Fruit fly (Drosophila melanogaster) whole organism, embryonic: Measurements from ENCODE around the gene Cpr12A.
A peak's percentile ranks its signal among the peaks of the same experiment; 100 is the strongest.

Experiments used
- Atf6 ChIP-seq: fragments of 200-800 bp; sonication (Bioruptor generic); IDR thresholded peaks from 2 replicates; pipeline ENCODE4 v1.3.6; 2022; ENCODE audit warnings: missing biosample characterization, missing genetic modification characterization
- CG10979 ChIP-seq: fragments of 200-800 bp; sonication (Bioruptor generic); optimal IDR thresholded peaks from 2 replicates; lab custom pipeline; 2018; ENCODE audit warnings: missing biosample characterization, mild to moderate bottlenecking, missing genetic modification characterization, moderate library complexity
- CG11456 ChIP-seq: fragments of 200-800 bp; sonication (Bioruptor generic); IDR thresholded peaks from 3 replicates; pipeline ENCODE4 v1.3.6; 2022; ENCODE audit warnings: missing biosample characterization, missing genetic modification characterization
- CG11504 ChIP-seq: fragments of 200-800 bp; sonication (Bioruptor generic); optimal IDR thresholded peaks from 3 replicates; lab custom pipeline; 2019; ENCODE audit warnings: missing biosample characterization, mild to moderate bottlenecking, missing genetic modification characterization, moderate library complexity
- CG13624 ChIP-seq: fragments of 200-800 bp; sonication (Bioruptor generic); optimal IDR thresholded peaks from 2 replicates; lab custom pipeline; 2016; ENCODE audit warnings: missing biosample characterization, missing genetic modification characterization
- CG14050 ChIP-seq: fragments of 200-800 bp; sonication (Bioruptor generic); IDR thresholded peaks from 3 replicates; pipeline ENCODE4 v1.3.6; 2022; ENCODE audit warnings: missing biosample characterization, missing genetic modification characterization
- CG14441 ChIP-seq: fragments of 200-800 bp; sonication (Bioruptor generic); IDR thresholded peaks from 2 replicates; pipeline ENCODE4 v1.3.6; 2022; ENCODE audit warnings: missing biosample characterization, missing genetic modification characterization
- CG14965 ChIP-seq: fragments of 200-800 bp; sonication (Bioruptor generic); optimal IDR thresholded peaks from 2 replicates; lab custom pipeline; 2016; ENCODE audit warnings: missing biosample characterization, missing genetic modification characterization, borderline replicate concordance
- CG2129 ChIP-seq: fragments of 200-800 bp; sonication (Bioruptor generic); IDR thresholded peaks from 2 replicates; pipeline ENCODE4 v1.3.6; 2022; ENCODE audit warnings: missing biosample characterization, missing genetic modification characterization; ENCODE audit not compliant: partially characterized antibody
- CG2712 ChIP-seq: fragments of 200-800 bp; optimal IDR thresholded peaks from 3 replicates; lab custom pipeline; 2019; ENCODE audit warnings: missing biosample characterization, mild to moderate bottlenecking, missing genetic modification characterization, moderate library complexity
- CG30403 ChIP-seq: fragments of 200-800 bp; sonication (Bioruptor generic); optimal IDR thresholded peaks from 3 replicates; lab custom pipeline; 2016; ENCODE audit warnings: missing biosample characterization, missing genetic modification characterization
- CG3163 ChIP-seq: fragments of 200-800 bp; sonication (Bioruptor generic); optimal IDR thresholded peaks from 3 replicates; lab custom pipeline; 2016; ENCODE audit warnings: missing biosample characterization, missing genetic modification characterization
- CG32772 ChIP-seq: fragments of 200-800 bp; sonication (Bioruptor generic); IDR thresholded peaks from 2 replicates; pipeline ENCODE4 v1.3.6; 2022; ENCODE audit warnings: missing biosample characterization, missing genetic modification characterization
- CG4282 ChIP-seq: fragments of 200-800 bp; sonication (Bioruptor generic); optimal IDR thresholded peaks from 2 replicates; lab custom pipeline; 2016; ENCODE audit warnings: missing biosample characterization, missing genetic modification characterization
- CG6854 ChIP-seq: fragments of 200-800 bp; sonication (Bioruptor generic); optimal IDR thresholded peaks from 3 replicates; lab custom pipeline; 2017; ENCODE audit warnings: missing biosample characterization, mild to moderate bottlenecking, missing genetic modification characterization
- CG9817 ChIP-seq: fragments of 200-800 bp; sonication (Bioruptor generic); optimal IDR thresholded peaks from 2 replicates; lab custom pipeline; 2018; ENCODE audit warnings: missing biosample characterization, mild to moderate bottlenecking, missing genetic modification characterization, moderate library complexity
- D19B ChIP-seq: fragments of 200-800 bp; sonication (Bioruptor generic); optimal IDR thresholded peaks from 2 replicates; lab custom pipeline; 2017; ENCODE audit warnings: missing biosample characterization, mild to moderate bottlenecking, missing genetic modification characterization
- Dip3 ChIP-seq: fragments of 200-800 bp; sonication (Bioruptor generic); optimal IDR thresholded peaks from 3 replicates; lab custom pipeline; 2016; ENCODE audit warnings: missing biosample characterization, missing genetic modification characterization
- Doc3 ChIP-seq: fragments of 200-800 bp; sonication (Bioruptor generic); IDR thresholded peaks from 3 replicates; pipeline ENCODE4 v1.3.6; 2022; ENCODE audit warnings: missing biosample characterization, missing genetic modification characterization; ENCODE audit not compliant: partially characterized antibody
- Drgx ChIP-seq: fragments of 200-800 bp; sonication (Bioruptor generic); IDR thresholded peaks from 2 replicates; pipeline ENCODE4 v1.3.6; 2022; ENCODE audit warnings: missing biosample characterization, missing genetic modification characterization
- E2f2 ChIP-seq: fragments of 200-800 bp; sonication (Bioruptor generic); IDR thresholded peaks from 2 replicates; pipeline ENCODE4 v1.3.6; 2022; ENCODE audit warnings: missing biosample characterization, missing genetic modification characterization
- Hmx ChIP-seq: fragments of 200-800 bp; sonication (Bioruptor generic); optimal IDR thresholded peaks from 2 replicates; lab custom pipeline; 2016; ENCODE audit warnings: missing biosample characterization, missing genetic modification characterization
- Meics ChIP-seq: fragments of 200-800 bp; sonication (Bioruptor generic); optimal IDR thresholded peaks from 2 replicates; lab custom pipeline; 2017; ENCODE audit warnings: missing biosample characterization, mild to moderate bottlenecking, missing genetic modification characterization
- Nf-YB ChIP-seq: fragments of 200-800 bp; sonication (Bioruptor generic); optimal IDR thresholded peaks from 3 replicates; lab custom pipeline; 2019; ENCODE audit warnings: missing biosample characterization, mild to moderate bottlenecking, missing genetic modification characterization, moderate library complexity
- PHDP ChIP-seq: fragments of 200-800 bp; sonication (Bioruptor generic); optimal IDR thresholded peaks from 3 replicates; lab custom pipeline; 2018; ENCODE audit warnings: missing biosample characterization, mild to moderate bottlenecking, missing genetic modification characterization, moderate library complexity
- Ptx1 ChIP-seq: fragments of 200-800 bp; sonication (Bioruptor generic); IDR thresholded peaks from 2 replicates; pipeline ENCODE4 v1.3.6; 2022; ENCODE audit warnings: missing biosample characterization, missing genetic modification characterization
- Sox102F ChIP-seq: fragments of 200-800 bp; sonication (Bioruptor generic); optimal IDR thresholded peaks from 2 replicates; lab custom pipeline; 2018; ENCODE audit warnings: missing biosample characterization, mild to moderate bottlenecking, missing genetic modification characterization, moderate library complexity
- Xbp1 ChIP-seq: fragments of 200-800 bp; sonication (Bioruptor generic); optimal IDR thresholded peaks from 3 replicates; lab custom pipeline; 2016; ENCODE audit warnings: missing biosample characterization, mild to moderate bottlenecking, missing genetic modification characterization
- dysf ChIP-seq: fragments of 200-800 bp; sonication (Bioruptor generic); IDR thresholded peaks from 3 replicates; pipeline ENCODE4 v1.3.6; 2022; ENCODE audit warnings: missing biosample characterization, missing genetic modification characterization
- esg ChIP-seq: fragments of 200-800 bp; sonication (Bioruptor generic); conservative IDR thresholded peaks from 2 replicates; pipeline ENCODE4 v1.3.6; 2022; ENCODE audit warnings: missing biosample characterization, missing genetic modification characterization
- ind ChIP-seq: fragments of 200-800 bp; sonication (Bioruptor generic); optimal IDR thresholded peaks from 3 replicates; lab custom pipeline; 2016; ENCODE audit warnings: missing biosample characterization, missing genetic modification characterization
- jumu ChIP-seq: fragments of 200-800 bp; sonication (Bioruptor generic); optimal IDR thresholded peaks from 3 replicates; lab custom pipeline; 2016; ENCODE audit warnings: missing biosample characterization, missing genetic modification characterization
- ken ChIP-seq: fragments of 200-800 bp; sonication (Bioruptor generic); IDR thresholded peaks from 3 replicates; pipeline ENCODE4 v1.3.6; 2022; ENCODE audit warnings: missing biosample characterization, missing genetic modification characterization
- mam ChIP-seq: fragments of 200-800 bp; sonication (Bioruptor generic); optimal IDR thresholded peaks from 3 replicates; lab custom pipeline; 2016; ENCODE audit warnings: missing biosample characterization, missing genetic modification characterization
- nmo ChIP-seq: fragments of 200-800 bp; sonication (Bioruptor generic); optimal IDR thresholded peaks from 2 replicates; lab custom pipeline; 2018; ENCODE audit warnings: missing biosample characterization, mild to moderate bottlenecking, missing genetic modification characterization, moderate library complexity
- onecut ChIP-seq: fragments of 200-800 bp; sonication (Bioruptor generic); IDR thresholded peaks from 2 replicates; pipeline ENCODE4 v1.3.6; 2022; ENCODE audit warnings: missing biosample characterization, missing genetic modification characterization
- prd ChIP-seq, 3 experiments: fragments of >200 bp in 2 of 3; fragments of 200-800 bp in 1 of 3; sonication (Bioruptor generic) in 1 of 3; optimal IDR thresholded peaks in 2 of 3; IDR thresholded peaks in 1 of 3; 2 replicates in 2 of 3; 3 replicates in 1 of 3; pipeline versions ENCODE4 v1.3.6 to Lab custom; 2017 to 2022; ENCODE audit warnings: missing biosample characterization in 1 of 3, missing genetic modification characterization in 1 of 3
- ranshi ChIP-seq: fragments of 200-800 bp; sonication (Bioruptor generic); IDR thresholded peaks from 2 replicates; pipeline ENCODE4 v1.3.6; 2022; ENCODE audit warnings: missing biosample characterization, missing genetic modification characterization
- slbo ChIP-seq: fragments of 200-800 bp; sonication (Bioruptor generic); IDR thresholded peaks from 2 replicates; pipeline ENCODE4 v1.3.6; 2022; ENCODE audit warnings: missing biosample characterization, missing genetic modification characterization
- sug ChIP-seq: fragments of 200-800 bp; optimal IDR thresholded peaks from 2 replicates; lab custom pipeline; 2019; ENCODE audit warnings: missing biosample characterization, mild to moderate bottlenecking, missing genetic modification characterization, moderate library complexity
- tgo ChIP-seq: fragments of 200-800 bp; sonication (Bioruptor generic); IDR thresholded peaks from 3 replicates; pipeline ENCODE4 v1.3.6; 2022; ENCODE audit warnings: missing biosample characterization, missing genetic modification characterization
- unpg ChIP-seq: fragments of 200-800 bp; sonication (Bioruptor generic); optimal IDR thresholded peaks from 3 replicates; lab custom pipeline; 2018; ENCODE audit warnings: missing biosample characterization, mild to moderate bottlenecking, missing genetic modification characterization, moderate library complexity

The Cpr12A gene

DNA sequence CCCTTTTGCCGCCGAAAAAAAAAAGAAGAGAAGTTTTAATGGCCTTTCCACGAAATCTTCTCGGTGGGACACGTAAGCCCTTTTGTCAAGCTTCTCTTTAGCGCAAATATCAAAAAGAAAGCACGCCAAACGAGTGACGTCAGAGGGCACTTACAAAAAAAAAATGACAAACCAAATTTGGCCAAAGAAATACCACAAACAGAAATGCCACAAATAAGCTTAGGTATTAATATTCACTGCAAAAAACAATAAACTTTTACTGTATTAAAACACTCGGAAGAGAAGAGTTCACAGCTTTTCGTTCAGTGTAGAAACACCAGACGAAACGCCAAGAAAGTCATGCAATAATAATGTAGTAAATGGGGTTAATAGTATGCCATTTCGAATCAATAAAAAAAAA lies 24.7 kb downstream of the Cpr12A start (continued):
- TF ChIP-seq Atf6 (GFP tag; lab: Robert Waterston, UW) (peak; percentile 35; the same call in 1 of the 2 replicates), tgo (GFP tag; lab: Robert Waterston, UW) (peak; percentile 48), CG13624 (GFP tag; lab: Kevin White, UChicago) (peak; percentile 6), unpg (GFP tag; lab: Kevin White, UChicago) (peak; percentile 25), CG11504 (tag; lab: Kevin White, UChicago) (peak; percentile 59), Sox102F (GFP tag; lab: Kevin White, UChicago) (peak; percentile 37), CG2129 (GFP tag; lab: Robert Waterston, UW) (no peak), Drgx (peak; percentile 36; the same call in 1 of the 2 replicates), slbo (GFP tag; lab: Robert Waterston, UW) (peak; percentile 66), CG4282 (GFP tag; lab: Kevin White, UChicago) (no peak), onecut (GFP tag; lab: Robert Waterston, UW) (0 out of 2 replicates have a peak, but pooled peaks have one; percentile 6), Nf-YB (GFP tag; lab: Kevin White, UChicago) (no peak), CG32772 (GFP tag; lab: Robert Waterston, UW) (0 out of 2 replicates have a peak, but pooled peaks have one; percentile 24), prd (optimal IDR thresholded peaks at IDR 0.05; lab: Kevin White, UChicago) (no peak), prd (GFP tag; IDR thresholded peaks at IDR 0.05; lab: Robert Waterston, UW) (peak; percentile 54), sug (no peak), D19B (no peak), Ptx1 (GFP tag; lab: Robert Waterston, UW) (peak; percentile 32; the same call in 1 of the 2 replicates), ind (GFP tag; lab: Kevin White, UChicago) (peak; percentile 35), esg (GFP tag; lab: Robert Waterston, UW) (0 out of 2 replicates have a peak, but pooled peaks have one; percentile 22), CG14965 (GFP tag; lab: Kevin White, UChicago) (no peak), mam (peak; percentile 36), CG14441 (GFP tag; lab: Robert Waterston, UW) (peak; percentile 45; the same call in 1 of the 2 replicates), Hmx (no peak), CG9817 (tag; lab: Kevin White, UChicago) (peak; percentile 1), dysf (peak; percentile 57; the same call in 2 of the 3 replicates), Dip3 (GFP tag; lab: Kevin White, UChicago) (peak; percentile 13), CG30403 (GFP tag; lab: Kevin White, UChicago) (peak; percentile 25), Xbp1 (peak; percentile 0), Doc3 (GFP tag; lab: Robert Waterston, UW) (no peak), CG2712 (no peak), ken (GFP tag; lab: Robert Waterston, UW) (0 out of 3 replicates have a peak, but pooled peaks have one; percentile 45), CG14050 (peak; percentile 17; the same call in 1 of the 3 replicates), CG10979 (tag; lab: Kevin White, UChicago) (peak; percentile 19), CG3163 (GFP tag; lab: Kevin White, UChicago) (no peak), PHDP (tag; lab: Kevin White, UChicago) (no peak), ranshi (GFP tag; lab: Robert Waterston, UW) (0 out of 2 replicates have a peak, but pooled peaks have one; percentile 24), CG11456 (GFP tag; lab: Robert Waterston, UW) (peak; percentile 35; the same call in 1 of the 3 replicates), nmo (peak; percentile 4), jumu (GFP tag; lab: Kevin White, UChicago) (no peak), E2f2 (GFP tag; lab: Robert Waterston, UW) (no peak), CG6854 (GFP tag; lab: Kevin White, UChicago) (no peak), Meics (GFP tag; lab: Kevin White, UChicago) (peak; percentile 10)
